Fruit fly (Drosophila melanogaster): ENCODE data around the gene Mical.

dm6 chr3R:10001174-10001789 is 41.4 kb downstream of the Mical start, which contains the start of gene CG5359:
- TF ChIP-seq brk (GFP tag; optimal IDR thresholded peaks at IDR 0.05): no peak
- no peak for TF ChIP-seq woc (GFP tag; optimal IDR thresholded peaks at IDR 0.05)
- TF ChIP-seq psq (GFP tag; optimal IDR thresholded peaks at IDR 0.05): no peak
- no peak for TF ChIP-seq pan (optimal IDR thresholded peaks at IDR 0.05)
- TF ChIP-seq Vsx2 (GFP tag; optimal IDR thresholded peaks at IDR 0.05; ENCODE audit: partially characterized antibody): no peak

Measured in whole organism, wandering third instar larva.